Worm (Caenorhabditis elegans) whole organism, L4/young adult: ENCODE data around the gene srd-35.

ENCODE experiments used
- W03F9.2 ChIP-seq: fragments of 150-350 bp; optimal IDR thresholded peaks from 2 replicates; lab custom pipeline; 2014; ENCODE audit warnings: missing biosample characterization, missing genetic modification characterization
- him-1 ChIP-seq: sonication (generic microtip); optimal IDR thresholded peaks from 2 replicates; lab custom pipeline; 2016; ENCODE audit warnings: missing genotype, missing genetic modification reagents, missing genetic modification characterization, missing compliant biosample characterization

- no peak for TF ChIP-seq W03F9.2 (tag; lab: Kevin White, UChicago)
- no peak for TF ChIP-seq him-1 (tag; lab: Kevin White, UChicago)
Measured at ce11 chrV:13002070-13002469, 37.9 kb downstream of the srd-35 start, which contains the start of gene inft-2.
